Worm (Caenorhabditis elegans) whole organism, mixed stage, embryonic: ENCODE data around the gene F52E1.14.
A peak's percentile ranks its signal among the peaks of the same experiment; 100 is the strongest.

Experiments
- bed-3 ChIP-seq: fragments of 200-800 bp; sonication (Bioruptor generic); optimal IDR thresholded peaks from 3 replicates; lab custom pipeline; 2018; ENCODE audit warnings: mild to moderate bottlenecking, missing genetic modification characterization, moderate library complexity, missing compliant biosample characterization
- blmp-1 ChIP-seq: fragments of 150-350 bp; optimal IDR thresholded peaks from 2 replicates; lab custom pipeline; 2014; ENCODE audit warnings: missing biosample characterization, missing genetic modification characterization
- ceh-39 ChIP-seq: fragments of 150-350 bp; optimal IDR thresholded peaks from 2 replicates; lab custom pipeline; 2014; ENCODE audit warnings: missing biosample characterization, missing genetic modification characterization
- ceh-43 ChIP-seq: fragments of 200-800 bp; sonication (Bioruptor generic); optimal IDR thresholded peaks from 2 replicates; lab custom pipeline; 2018; ENCODE audit warnings: mild to moderate bottlenecking, missing genetic modification characterization, moderate library complexity, missing compliant biosample characterization
- ceh-83 ChIP-seq: fragments of 200-800 bp; sonication (Bioruptor generic); optimal IDR thresholded peaks from 2 replicates; lab custom pipeline; 2018; ENCODE audit warnings: mild to moderate bottlenecking, missing genetic modification characterization, missing compliant biosample characterization
- ces-1 ChIP-seq: fragments of 150-350 bp; optimal IDR thresholded peaks from 2 replicates; lab custom pipeline; 2014; ENCODE audit warnings: missing biosample characterization, missing genetic modification reagents, missing genetic modification characterization
- cnd-1 ChIP-seq: fragments of 200-800 bp; sonication (Bioruptor generic); optimal IDR thresholded peaks from 2 replicates; lab custom pipeline; 2018; ENCODE audit warnings: mild to moderate bottlenecking, missing genetic modification characterization, missing compliant biosample characterization
- drap-1 ChIP-seq: fragments of 200-800 bp; sonication (Bioruptor generic); optimal IDR thresholded peaks from 3 replicates; lab custom pipeline; 2018; ENCODE audit warnings: mild to moderate bottlenecking, missing genetic modification characterization, missing compliant biosample characterization
- elt-1 ChIP-seq: sonication (generic microtip); optimal IDR thresholded peaks from 2 replicates; lab custom pipeline; 2017; ENCODE audit warnings: missing genetic modification characterization, mild to moderate bottlenecking, missing compliant biosample characterization, antibody characterized with exemption, moderate library complexity, borderline replicate concordance; ENCODE audit not compliant: insufficient read depth
- elt-3 ChIP-seq: fragments of 150-350 bp; optimal IDR thresholded peaks from 2 replicates; lab custom pipeline; 2014; ENCODE audit warnings: missing biosample characterization, missing genetic modification characterization
- flh-1 ChIP-seq: fragments of 200-800 bp; sonication (Bioruptor generic); optimal IDR thresholded peaks from 2 replicates; lab custom pipeline; 2018; ENCODE audit warnings: mild to moderate bottlenecking, missing genetic modification characterization, moderate library complexity, missing compliant biosample characterization
- hlh-1 ChIP-seq: fragments of 150-350 bp; optimal IDR thresholded peaks from 2 replicates; lab custom pipeline; 2014; ENCODE audit warnings: missing biosample characterization, missing genetic modification reagents, missing genetic modification characterization
- lin-13 ChIP-seq: fragments of 150-350 bp; optimal IDR thresholded peaks from 2 replicates; lab custom pipeline; 2014; ENCODE audit warnings: missing biosample characterization, missing genetic modification characterization
- lin-32 ChIP-seq: fragments of 200-800 bp; sonication (Bioruptor generic); optimal IDR thresholded peaks from 2 replicates; lab custom pipeline; 2018; ENCODE audit warnings: mild to moderate bottlenecking, missing genetic modification characterization, missing compliant biosample characterization
- lsy-2 ChIP-seq: fragments of 150-350 bp; optimal IDR thresholded peaks from 2 replicates; lab custom pipeline; 2014; ENCODE audit warnings: missing biosample characterization, missing genetic modification characterization
- mab-5 ChIP-seq: fragments of 150-350 bp; optimal IDR thresholded peaks from 2 replicates; lab custom pipeline; 2014; ENCODE audit warnings: missing biosample characterization, missing genetic modification characterization
- mep-1 ChIP-seq: fragments of 150-350 bp; optimal IDR thresholded peaks from 2 replicates; lab custom pipeline; 2017; ENCODE audit warnings: missing biosample characterization, missing genetic modification reagents, missing genetic modification characterization, inconsistent platforms
- mls-2 ChIP-seq: sonication (generic microtip); optimal IDR thresholded peaks from 2 replicates; lab custom pipeline; 2016; ENCODE audit warnings: mild to moderate bottlenecking, missing genetic modification characterization, moderate library complexity, missing compliant biosample characterization
- nhr-12 ChIP-seq: fragments of 150-350 bp; optimal IDR thresholded peaks from 2 replicates; lab custom pipeline; 2014; ENCODE audit warnings: missing biosample characterization, missing genetic modification characterization
- nhr-2 ChIP-seq: fragments of 150-350 bp; optimal IDR thresholded peaks from 2 replicates; lab custom pipeline; 2014; ENCODE audit warnings: missing biosample characterization, missing genetic modification characterization
- nhr-237 ChIP-seq: fragments of 150-350 bp; optimal IDR thresholded peaks from 2 replicates; lab custom pipeline; 2014; ENCODE audit warnings: missing biosample characterization, missing genetic modification characterization
- nhr-28 ChIP-seq: fragments of 150-350 bp; optimal IDR thresholded peaks from 2 replicates; lab custom pipeline; 2014; ENCODE audit warnings: missing biosample characterization, missing genetic modification characterization
- nhr-76 ChIP-seq: sonication (generic microtip); optimal IDR thresholded peaks from 2 replicates; lab custom pipeline; 2017; ENCODE audit warnings: missing biosample characterization, missing genetic modification characterization
- pha-4 ChIP-seq: fragments of 150-350 bp; optimal IDR thresholded peaks from 2 replicates; lab custom pipeline; 2018; ENCODE audit warnings: missing biosample characterization, missing genetic modification reagents, missing genetic modification characterization
- sem-2 ChIP-seq: fragments of 200-800 bp; sonication (Bioruptor generic); optimal IDR thresholded peaks from 2 replicates; lab custom pipeline; 2018; ENCODE audit warnings: mild to moderate bottlenecking, missing genetic modification characterization, missing compliant biosample characterization
- snpc-4 ChIP-seq: fragments of 150-350 bp; optimal IDR thresholded peaks from 2 replicates; lab custom pipeline; 2014; ENCODE audit warnings: missing biosample characterization, missing genetic modification characterization
- sptf-1 ChIP-seq: sonication (generic microtip); optimal IDR thresholded peaks from 2 replicates; lab custom pipeline; 2017; ENCODE audit warnings: mild to moderate bottlenecking, missing genetic modification characterization, moderate library complexity, missing compliant biosample characterization
- tbx-8 ChIP-seq: fragments of 200-800 bp; sonication (Bioruptor generic); optimal IDR thresholded peaks from 2 replicates; lab custom pipeline; 2018; ENCODE audit warnings: mild to moderate bottlenecking, missing genetic modification characterization, moderate library complexity, missing compliant biosample characterization
- unc-120 ChIP-seq: sonication (generic microtip); optimal IDR thresholded peaks from 2 replicates; lab custom pipeline; 2017; ENCODE audit warnings: missing genetic modification characterization, missing compliant biosample characterization; ENCODE audit not compliant: poor library complexity, severe bottlenecking
- unc-39 ChIP-seq: fragments of 150-350 bp; optimal IDR thresholded peaks from 2 replicates; lab custom pipeline; 2014; ENCODE audit warnings: missing biosample characterization, missing genetic modification characterization
- unc-62 ChIP-seq: fragments of 150-350 bp; optimal IDR thresholded peaks from 2 replicates; lab custom pipeline; 2014; ENCODE audit warnings: missing biosample characterization, missing genetic modification reagents, missing genetic modification characterization
- zip-8 ChIP-seq: fragments of 150-350 bp; optimal IDR thresholded peaks from 2 replicates; lab custom pipeline; 2014; ENCODE audit warnings: missing biosample characterization, missing genetic modification characterization
- ztf-11 ChIP-seq: fragments of 150-350 bp; optimal IDR thresholded peaks from 2 replicates; lab custom pipeline; 2014; ENCODE audit warnings: missing biosample characterization, missing genetic modification characterization

The F52E1.14 gene

ce11 chrV:8358702-8359101 is 25.0 kb upstream of the F52E1.14 start:
- TF ChIP-seq elt-1 (tag; lab: Kevin White, UChicago) (no peak), ceh-39 (tag; lab: Kevin White, UChicago) (no peak), lsy-2 (no peak), blmp-1 (tag; lab: Kevin White, UChicago) (no peak), flh-1 (no peak), mls-2 (tag; lab: Kevin White, UChicago) (no peak), pha-4 (tag; lab: Kevin White, UChicago) (no peak), hlh-1 (tag; lab: Kevin White, UChicago) (no peak)

DNA sequence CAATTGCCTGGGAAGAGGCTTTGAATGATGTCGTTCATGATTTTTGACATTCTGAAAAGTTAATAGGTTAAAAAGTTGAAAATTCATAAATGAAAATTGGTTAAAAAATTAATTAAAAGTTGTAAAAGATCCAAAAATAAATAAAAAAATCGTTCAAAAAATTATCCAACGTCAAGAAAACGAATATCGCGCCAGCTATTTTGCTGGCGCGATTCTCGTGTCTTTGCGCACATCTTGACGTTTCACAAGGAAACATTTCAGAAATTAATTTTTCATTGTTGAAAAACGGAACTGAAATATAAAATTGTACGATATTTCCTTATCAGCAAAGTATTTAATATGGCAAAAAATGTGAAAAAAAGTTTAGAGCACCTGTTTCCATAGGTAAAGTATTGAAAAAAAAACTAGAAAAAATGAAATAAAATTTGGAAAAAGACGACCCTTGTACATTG is 24.6 kb upstream of the F52E1.14 start, which contains the start of gene mpdu-1:
mpdu-1 (minus strand) TSS at position 51 of the 452 bp plus-strand sequence.
- TF ChIP-seq lin-13 (tag; lab: Kevin White, UChicago) (no peak), snpc-4 (no peak), elt-3 (tag; lab: Kevin White, UChicago) (no peak), ceh-83 (GFP tag; lab: Kevin White, UChicago) (no peak), bed-3 (GFP tag; lab: Kevin White, UChicago) (no peak), nhr-76 (no peak), unc-62 (GFP tag; lab: Kevin White, UChicago) (no peak), unc-39 (tag; lab: Kevin White, UChicago) (no peak), mep-1 (tag; lab: Kevin White, UChicago) (peak; percentile 45), lsy-2 (peak; percentile 23), tbx-8 (GFP tag; lab: Kevin White, UChicago) (no peak), nhr-237 (tag; lab: Kevin White, UChicago) (no peak), ztf-11 (no peak), sem-2 (GFP tag; lab: Kevin White, UChicago) (no peak), lin-32 (no peak), nhr-2 (no peak), flh-1 (no peak), ces-1 (GFP tag; lab: Kevin White, UChicago) (peak; percentile 49), unc-120 (tag; lab: Kevin White, UChicago) (no peak), ceh-39 (tag; lab: Kevin White, UChicago) (no peak), pha-4 (tag; lab: Kevin White, UChicago) (peak; percentile 4), mls-2 (tag; lab: Kevin White, UChicago) (no peak), mab-5 (tag; lab: Kevin White, UChicago) (no peak), ceh-43 (GFP tag; lab: Kevin White, UChicago) (no peak), nhr-28 (tag; lab: Kevin White, UChicago) (no peak), cnd-1 (no peak), blmp-1 (tag; lab: Kevin White, UChicago) (no peak)

DNA sequence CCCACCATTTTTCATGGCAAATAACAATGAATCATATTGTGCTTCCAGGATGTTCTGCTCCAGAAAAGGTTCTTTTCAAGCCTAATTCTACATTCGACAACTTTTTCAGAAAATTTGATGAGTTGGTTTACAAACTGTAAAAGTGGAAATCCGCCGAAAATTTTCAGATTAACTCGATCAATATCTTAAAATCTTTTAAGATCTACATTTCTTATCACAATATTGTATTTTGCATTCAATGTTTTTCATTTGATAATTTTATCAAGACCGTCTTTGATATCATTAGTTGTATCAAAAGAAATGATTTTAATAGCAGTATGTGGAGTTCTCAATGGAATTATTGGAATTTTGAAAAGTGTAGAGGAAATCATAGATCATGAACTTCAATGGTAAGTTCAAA is 23.9 kb upstream of the F52E1.14 start, which contains the start of gene F38E1.6:
F38E1.6 (plus strand) TSS at position 301 of the 400 bp plus-strand sequence.
- TF ChIP-seq elt-1 (tag; lab: Kevin White, UChicago) = no peak
- no peak for TF ChIP-seq lin-13 (tag; lab: Kevin White, UChicago)
- no peak for TF ChIP-seq nhr-237 (tag; lab: Kevin White, UChicago)
- no peak for TF ChIP-seq zip-8
- TF ChIP-seq blmp-1 (tag; lab: Kevin White, UChicago) = no peak
- no peak for TF ChIP-seq nhr-12 (tag; lab: Kevin White, UChicago)
- no peak for TF ChIP-seq cnd-1
- TF ChIP-seq nhr-2 = no peak

DNA sequence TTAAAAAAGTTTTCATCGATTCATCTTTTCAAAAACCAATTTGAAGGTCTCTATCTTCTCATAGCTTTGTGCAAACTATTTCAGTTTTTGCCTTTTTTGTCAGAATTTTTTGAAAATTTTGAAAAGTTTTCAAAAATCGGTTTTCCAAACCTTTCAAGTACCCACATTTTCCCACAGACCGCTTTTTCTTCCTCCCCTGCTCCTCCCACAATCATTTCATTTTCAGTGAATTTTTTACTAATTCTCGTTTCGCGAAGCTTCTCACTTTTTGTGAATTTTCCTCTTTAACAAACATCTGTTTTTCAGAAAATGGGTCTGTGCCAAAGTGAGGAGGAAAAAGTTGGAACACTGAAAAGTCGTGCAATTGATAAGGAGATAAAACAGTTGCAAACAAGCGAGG is 13.0 kb upstream of the F52E1.14 start, which contains the start of gene gpa-2:
gpa-2 (plus strand) TSS at position 301 of the 400 bp plus-strand sequence.
- TF ChIP-seq lin-32 (no peak), lin-13 (tag; lab: Kevin White, UChicago) (no peak), sem-2 (GFP tag; lab: Kevin White, UChicago) (no peak), mep-1 (tag; lab: Kevin White, UChicago) (no peak), elt-1 (tag; lab: Kevin White, UChicago) (no peak), lsy-2 (no peak), nhr-76 (no peak), pha-4 (tag; lab: Kevin White, UChicago) (no peak), sptf-1 (tag; lab: Kevin White, UChicago) (no peak), drap-1 (GFP tag; lab: Kevin White, UChicago) (no peak), unc-39 (tag; lab: Kevin White, UChicago) (no peak), bed-3 (GFP tag; lab: Kevin White, UChicago) (no peak), ceh-43 (GFP tag; lab: Kevin White, UChicago) (no peak), snpc-4 (no peak), unc-62 (GFP tag; lab: Kevin White, UChicago) (no peak)
